Worm (Caenorhabditis elegans) whole organism, L1 larva: Measurements from ENCODE around the gene Y52E8A.6.

ENCODE experiments used
- F16B12.6 ChIP-seq: fragments of 150-350 bp; optimal IDR thresholded peaks from 2 replicates; lab custom pipeline; 2014; ENCODE audit warnings: missing biosample characterization, missing genetic modification characterization
- aly-2 ChIP-seq: fragments of 150-350 bp; optimal IDR thresholded peaks from 2 replicates; lab custom pipeline; 2014; ENCODE audit warnings: missing biosample characterization, missing genetic modification characterization
- ceh-63 ChIP-seq: fragments of 200-800 bp; sonication (Bioruptor generic); optimal IDR thresholded peaks from 2 replicates; lab custom pipeline; 2018; ENCODE audit warnings: mild to moderate bottlenecking, missing genetic modification characterization, missing compliant biosample characterization
- ceh-88 ChIP-seq: fragments of 200-800 bp; sonication (Bioruptor generic); IDR thresholded peaks from 2 replicates; pipeline ENCODE4 v1.3.6; 2022; ENCODE audit warnings: missing genetic modification characterization, missing compliant biosample characterization
- ceh-90 ChIP-seq: sonication (generic microtip); optimal IDR thresholded peaks from 2 replicates; lab custom pipeline; 2016; ENCODE audit warnings: missing genetic modification characterization, missing compliant biosample characterization
- dsc-1 ChIP-seq: sonication (generic microtip); optimal IDR thresholded peaks from 2 replicates; lab custom pipeline; 2016; ENCODE audit warnings: mild to moderate bottlenecking, missing genetic modification characterization, missing compliant biosample characterization
- efl-1 ChIP-seq, 4 experiments: fragments of 150-350 bp; optimal IDR thresholded peaks in 3 of 4; peaks in 1 of 4; 1 replicate in 1 of 4; 2 replicates in 3 of 4; lab custom pipeline; 2014; ENCODE audit warnings: missing biosample characterization in 2 of 4, missing genetic modification characterization in 2 of 4, missing genetic modification reagents in 2 of 4
- egl-13 ChIP-seq: sonication (generic microtip); optimal IDR thresholded peaks from 2 replicates; lab custom pipeline; 2016; ENCODE audit warnings: missing genotype, missing genetic modification reagents, missing genetic modification characterization, missing compliant biosample characterization
- elt-3 ChIP-seq, 6 experiments: fragments of 150-350 bp in 1 of 6; sonication (generic microtip); optimal IDR thresholded peaks; 2 replicates each; lab custom pipeline; 2017 to 2018; ENCODE audit warnings: missing biosample characterization in 6 of 6, missing genetic modification characterization in 6 of 6, inconsistent platforms in 1 of 6
- fkh-8 ChIP-seq: sonication (generic microtip); optimal IDR thresholded peaks from 2 replicates; lab custom pipeline; 2016; ENCODE audit warnings: mild to moderate bottlenecking, missing genetic modification characterization, missing compliant biosample characterization
- grh-1 ChIP-seq: fragments of 200-800 bp; sonication (Bioruptor generic); IDR thresholded peaks from 2 replicates; pipeline ENCODE4 v1.3.6; 2022; ENCODE audit warnings: missing genetic modification reagents, missing genetic modification characterization, missing compliant biosample characterization
- hlh-4 ChIP-seq: sonication (generic microtip); optimal IDR thresholded peaks from 2 replicates; lab custom pipeline; 2016; ENCODE audit warnings: mild to moderate bottlenecking, missing genetic modification characterization, missing compliant biosample characterization
- hpl-2 ChIP-seq: fragments of 150-350 bp; optimal IDR thresholded peaks from 2 replicates; lab custom pipeline; 2014; ENCODE audit warnings: missing biosample characterization, missing genetic modification reagents, missing genetic modification characterization
- isw-1 ChIP-seq: fragments of 200-800 bp; sonication (Bioruptor generic); IDR thresholded peaks from 2 replicates; pipeline ENCODE4 v1.3.6; 2022; ENCODE audit warnings: missing genetic modification characterization, missing compliant biosample characterization
- jun-1 ChIP-seq: fragments of 150-350 bp; optimal IDR thresholded peaks from 2 replicates; lab custom pipeline; 2014; ENCODE audit warnings: missing biosample characterization, missing genetic modification reagents, missing genetic modification characterization
- lin-13 ChIP-seq: fragments of 150-350 bp; optimal IDR thresholded peaks from 2 replicates; lab custom pipeline; 2014; ENCODE audit warnings: missing biosample characterization, missing genetic modification reagents, missing genetic modification characterization
- lin-15B ChIP-seq: fragments of 150-350 bp; sonication (generic microtip); optimal IDR thresholded peaks from 3 replicates; lab custom pipeline; 2014; ENCODE audit warnings: missing biosample characterization, missing genetic modification characterization
- lin-35 ChIP-seq, 2 experiments: fragments of 150-350 bp; optimal IDR thresholded peaks; 2 replicates each; lab custom pipeline; 2014; ENCODE audit warnings: missing biosample characterization in 2 of 2, missing genetic modification characterization in 2 of 2, missing genetic modification reagents in 2 of 2
- lin-39 ChIP-seq: fragments of 150-350 bp; optimal IDR thresholded peaks from 2 replicates; lab custom pipeline; 2014; ENCODE audit warnings: missing biosample characterization, missing genetic modification reagents, missing genetic modification characterization
- lsy-2 ChIP-seq, 2 experiments: fragments of 150-350 bp; optimal IDR thresholded peaks; 2 replicates each; lab custom pipeline; 2014; ENCODE audit warnings: missing biosample characterization in 2 of 2, missing genetic modification characterization in 2 of 2
- mdl-1 ChIP-seq, 2 experiments: fragments of 150-350 bp; optimal IDR thresholded peaks; 2 replicates each; lab custom pipeline; 2014 to 2017; ENCODE audit warnings: missing biosample characterization in 2 of 2, missing genetic modification characterization in 2 of 2, inconsistent platforms in 1 of 2
- mef-2 ChIP-seq: fragments of 150-350 bp; optimal IDR thresholded peaks from 2 replicates; lab custom pipeline; 2014; ENCODE audit warnings: missing biosample characterization, missing genetic modification characterization
- nhr-11 ChIP-seq: fragments of 150-350 bp; optimal IDR thresholded peaks from 2 replicates; lab custom pipeline; 2014; ENCODE audit warnings: missing biosample characterization, missing genetic modification characterization
- nhr-19 ChIP-seq: fragments of 200-800 bp; sonication (Bioruptor generic); conservative IDR thresholded peaks from 2 replicates; pipeline ENCODE4 v1.3.6; 2022; ENCODE audit warnings: missing genetic modification characterization, missing compliant biosample characterization
- nhr-20 ChIP-seq: sonication (generic microtip); optimal IDR thresholded peaks from 2 replicates; lab custom pipeline; 2016; ENCODE audit warnings: mild to moderate bottlenecking, missing genetic modification characterization, missing compliant biosample characterization
- nhr-47 ChIP-seq: sonication (generic microtip); optimal IDR thresholded peaks from 2 replicates; lab custom pipeline; 2016; ENCODE audit warnings: mild to moderate bottlenecking, missing genetic modification characterization, moderate library complexity, missing compliant biosample characterization
- nhr-84 ChIP-seq: sonication (generic microtip); optimal IDR thresholded peaks from 2 replicates; lab custom pipeline; 2017; ENCODE audit warnings: missing biosample characterization, missing genetic modification characterization
- nhr-90 ChIP-seq: sonication (generic microtip); optimal IDR thresholded peaks from 2 replicates; lab custom pipeline; 2016; ENCODE audit warnings: mild to moderate bottlenecking, missing genetic modification characterization, missing compliant biosample characterization; ENCODE audit not compliant: poor library complexity
- snpc-4 ChIP-seq: fragments of 150-350 bp; optimal IDR thresholded peaks from 2 replicates; lab custom pipeline; 2014; ENCODE audit warnings: missing biosample characterization, missing genetic modification characterization
- sox-4 ChIP-seq: sonication (generic microtip); optimal IDR thresholded peaks from 2 replicates; lab custom pipeline; 2016; ENCODE audit warnings: missing genetic modification characterization, missing compliant biosample characterization
- sup-37 ChIP-seq: fragments of 200-800 bp; sonication (Bioruptor generic); optimal IDR thresholded peaks from 2 replicates; lab custom pipeline; 2018; ENCODE audit warnings: mild to moderate bottlenecking, missing genetic modification characterization, missing compliant biosample characterization
- tbx-2 ChIP-seq: sonication (generic microtip); optimal IDR thresholded peaks from 2 replicates; lab custom pipeline; 2016; ENCODE audit warnings: missing genetic modification characterization, missing compliant biosample characterization
- unc-130 ChIP-seq: fragments of 150-350 bp; optimal IDR thresholded peaks from 2 replicates; lab custom pipeline; 2017; ENCODE audit warnings: missing biosample characterization, missing genetic modification characterization, inconsistent platforms
- unc-30 ChIP-seq: sonication (generic microtip); optimal IDR thresholded peaks from 2 replicates; lab custom pipeline; 2017; ENCODE audit warnings: missing biosample characterization, missing genetic modification characterization
- unc-86 ChIP-seq: sonication (generic microtip); optimal IDR thresholded peaks from 2 replicates; lab custom pipeline; 2016; ENCODE audit warnings: missing genetic modification characterization, missing compliant biosample characterization
- unc-98 ChIP-seq: fragments of 200-800 bp; sonication (Bioruptor generic); IDR thresholded peaks from 2 replicates; pipeline ENCODE4 v1.3.6; 2022; ENCODE audit warnings: missing genetic modification characterization, missing compliant biosample characterization
- zag-1 ChIP-seq: fragments of 150-350 bp; optimal IDR thresholded peaks from 2 replicates; lab custom pipeline; 2014; ENCODE audit warnings: missing biosample characterization, missing genetic modification characterization
- ztf-11 ChIP-seq, 2 experiments: sonication (generic microtip); optimal IDR thresholded peaks; 2 replicates each; lab custom pipeline; 2016 to 2017; ENCODE audit warnings: missing genetic modification characterization in 2 of 2, missing biosample characterization in 1 of 2, missing compliant biosample characterization in 1 of 2

Y52E8A.6 gene

DNA sequence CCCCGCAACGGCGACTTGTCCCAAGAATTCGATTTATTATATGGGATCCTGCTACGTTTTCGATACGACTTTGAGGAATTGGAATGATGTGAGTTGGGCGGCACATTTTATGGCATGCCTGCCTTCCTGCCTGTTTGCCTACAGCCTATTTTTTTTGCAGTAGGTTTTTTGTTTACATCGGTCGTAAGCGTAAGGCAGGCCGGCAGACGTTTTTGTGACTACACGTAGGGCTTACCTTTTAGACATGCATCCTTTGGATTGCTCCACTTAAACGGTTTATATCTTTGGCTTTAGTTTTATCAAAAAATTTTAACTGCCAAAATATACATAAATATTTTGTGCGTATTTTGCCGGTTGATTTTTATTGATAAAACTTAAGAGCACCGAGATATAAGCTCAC is 39.5 kb upstream of the Y52E8A.6 start:
- no peak for TF ChIP-seq lin-15B (tag; lab: Kevin White, UChicago)
- no peak for TF ChIP-seq efl-1 (optimal IDR thresholded peaks at IDR 0.05; lab: Kevin White, UChicago)
- peak in 1 of 2 experiments; percentile 4 for TF ChIP-seq efl-1 (GFP tag; optimal IDR thresholded peaks at IDR 0.05 in 1 of 2; lab: Kevin White, UChicago)
- no peak for TF ChIP-seq tbx-2 (tag; lab: Kevin White, UChicago)
- TF ChIP-seq hlh-4 (tag; lab: Kevin White, UChicago), result no peak
- TF ChIP-seq jun-1 (tag; lab: Kevin White, UChicago), result no peak
- no peak for TF ChIP-seq nhr-11 (tag; lab: Kevin White, UChicago)

ce11 chrII:4358765-4359164 is 39.0 kb upstream of the Y52E8A.6 start, which contains the start of gene lat-2:
lat-2 (plus strand) TSS chrII:4359065.
- TF ChIP-seq snpc-4, result no peak

ce11 chrII:4355217-4355616 is 35.4 kb upstream of the Y52E8A.6 start, which contains the start of the genes H20J04.7 and H20J04.1:
H20J04.7 (minus strand) TSS chrII:4355317.
H20J04.1 (plus strand) TSS chrII:4355613.
- TF ChIP-seq zag-1 (tag; lab: Kevin White, UChicago), result no peak
- TF ChIP-seq dsc-1 (tag; lab: Kevin White, UChicago), result no peak
- no peak for TF ChIP-seq sox-4 (tag; lab: Kevin White, UChicago)
- no peak for TF ChIP-seq grh-1 (GFP tag; lab: Robert Waterston, UW)
- no peak for TF ChIP-seq nhr-20 (tag; lab: Kevin White, UChicago)
- TF ChIP-seq lsy-2 (tag; optimal IDR thresholded peaks at IDR 0.05; lab: Kevin White, UChicago), result no peak
- no peak for TF ChIP-seq unc-130 (tag; lab: Kevin White, UChicago)
- no peak for TF ChIP-seq unc-86
- TF ChIP-seq fkh-8 (tag; lab: Kevin White, UChicago), result no peak
- TF ChIP-seq hlh-4 (tag; lab: Kevin White, UChicago), result no peak
- no peak for TF ChIP-seq egl-13 (tag; lab: Kevin White, UChicago)
- TF ChIP-seq lin-39 (tag; lab: Kevin White, UChicago), result no peak
- TF ChIP-seq, all 84 proteins: peak for 0

DNA sequence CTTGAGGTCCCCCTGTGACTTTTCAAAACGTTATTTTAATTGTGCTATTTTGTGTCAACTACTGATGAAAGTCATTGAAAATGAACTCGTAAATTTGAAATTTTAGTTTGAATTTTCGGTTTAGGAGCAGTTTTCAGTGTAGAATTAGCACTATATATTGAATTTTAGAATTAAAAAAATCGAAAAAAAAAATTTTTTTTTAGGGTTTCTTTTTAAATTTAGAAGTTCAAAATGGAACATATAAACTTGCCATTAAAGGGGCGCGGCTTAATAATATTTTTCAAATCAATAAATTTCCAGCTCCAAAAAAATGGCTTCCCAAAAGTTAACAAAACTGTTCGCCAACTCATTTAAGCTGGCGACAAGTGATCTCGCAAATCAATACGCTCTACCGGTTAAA is 31.1 kb upstream of the Y52E8A.6 start, which contains the start of gene H20J04.9:
H20J04.9 (plus strand) TSS at position 301 of the 400 bp plus-strand sequence.
- TF ChIP-seq nhr-47 (tag; lab: Kevin White, UChicago) (no peak), fkh-8 (tag; lab: Kevin White, UChicago) (no peak), elt-3 (tag; optimal IDR thresholded peaks at IDR 0.05; lab: Kevin White, UChicago) (no peak), lin-13 (GFP tag; lab: Kevin White, UChicago) (no peak), jun-1 (tag; lab: Kevin White, UChicago) (no peak), nhr-84 (no peak)

DNA sequence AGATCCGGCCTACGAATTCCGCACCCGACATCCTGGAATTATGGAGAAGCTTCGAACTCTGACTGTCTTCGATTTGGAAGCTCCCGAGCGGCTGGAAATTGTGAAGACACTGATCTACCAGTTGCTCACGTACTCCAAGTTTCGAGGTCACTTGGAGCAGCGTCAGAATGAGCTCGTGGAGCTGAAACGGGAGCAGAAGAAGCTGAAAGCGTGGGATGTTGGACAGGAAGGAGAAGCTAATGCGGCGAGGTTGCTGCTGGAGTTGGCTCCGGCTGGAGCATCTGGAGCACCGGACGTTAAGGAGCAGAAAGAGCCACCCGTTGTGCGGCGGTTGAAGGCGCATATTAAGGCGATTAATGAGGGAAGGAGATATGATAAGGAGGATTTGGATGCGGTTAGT is 24.5 kb upstream of the Y52E8A.6 start:
- TF ChIP-seq nhr-90 (tag; lab: Kevin White, UChicago) (no peak), mdl-1 (tag; optimal IDR thresholded peaks at IDR 0.05; lab: Kevin White, UChicago) (no peak), nhr-11 (tag; lab: Kevin White, UChicago) (no peak), hpl-2 (GFP tag; lab: Kevin White, UChicago) (no peak)

- TF ChIP-seq elt-3 (tag; optimal IDR thresholded peaks at IDR 0.05; lab: Kevin White, UChicago) (no peak), lin-35 (GFP tag; optimal IDR thresholded peaks at IDR 0.05; lab: Kevin White, UChicago) (no peak)
These were observed 21.7 kb upstream of the Y52E8A.6 start for ce11 chrII:4341484-4341883.

DNA sequence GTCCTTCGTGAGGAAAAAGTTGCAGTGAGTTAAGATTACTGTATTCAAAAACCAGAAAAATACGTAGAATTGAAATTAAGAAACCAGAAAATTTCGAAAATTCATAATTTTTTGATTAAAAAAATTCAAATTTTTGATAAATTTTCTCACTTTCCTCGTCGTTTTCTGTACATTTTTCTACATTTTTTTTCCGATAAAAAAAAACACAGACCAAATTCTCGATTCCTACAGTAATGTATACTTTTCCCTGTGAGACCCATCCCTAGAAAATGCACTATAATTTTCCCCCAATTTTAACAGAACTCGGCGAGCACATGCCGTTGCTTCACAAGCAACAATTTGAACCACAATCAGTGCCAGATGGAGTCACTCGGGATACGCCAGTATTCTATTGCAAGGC is 20.1 kb upstream of the Y52E8A.6 start, which contains the start of gene athp-2:
athp-2 (plus strand) TSS at position 301 of the 400 bp plus-strand sequence.
- no peak for TF ChIP-seq ceh-90
- TF ChIP-seq unc-98, result no peak
- TF ChIP-seq nhr-11 (tag; lab: Kevin White, UChicago), result no peak
- TF ChIP-seq unc-30, result no peak
- TF ChIP-seq aly-2 (tag; lab: Kevin White, UChicago), result no peak
- no peak for TF ChIP-seq ceh-88 (GFP tag; lab: Robert Waterston, UW)
- TF ChIP-seq isw-1 (GFP tag; lab: Robert Waterston, UW), result no peak
- no peak for TF ChIP-seq F16B12.6
- TF ChIP-seq ztf-11 (tag; optimal IDR thresholded peaks at IDR 0.05; lab: Kevin White, UChicago), result no peak
- no peak for TF ChIP-seq mef-2
- TF ChIP-seq ceh-63, result no peak
- no peak for TF ChIP-seq nhr-19 (GFP tag; lab: Robert Waterston, UW)
- TF ChIP-seq sup-37 (GFP tag; lab: Kevin White, UChicago), result no peak
- TF ChIP-seq lsy-2 (tag; optimal IDR thresholded peaks at IDR 0.05; lab: Kevin White, UChicago), result no peak
